Worm (Caenorhabditis elegans) whole organism, mixed stage, embryonic: ENCODE results near the gene F17C11.4.

Experiments used
- elt-1 ChIP-seq: sonication (generic microtip); optimal IDR thresholded peaks from 2 replicates; lab custom pipeline; 2017; ENCODE audit warnings: missing genetic modification characterization, mild to moderate bottlenecking, missing compliant biosample characterization, antibody characterized with exemption, moderate library complexity, borderline replicate concordance; ENCODE audit not compliant: insufficient read depth
- nhr-12 ChIP-seq: fragments of 150-350 bp; optimal IDR thresholded peaks from 2 replicates; lab custom pipeline; 2014; ENCODE audit warnings: missing biosample characterization, missing genetic modification characterization

DNA sequence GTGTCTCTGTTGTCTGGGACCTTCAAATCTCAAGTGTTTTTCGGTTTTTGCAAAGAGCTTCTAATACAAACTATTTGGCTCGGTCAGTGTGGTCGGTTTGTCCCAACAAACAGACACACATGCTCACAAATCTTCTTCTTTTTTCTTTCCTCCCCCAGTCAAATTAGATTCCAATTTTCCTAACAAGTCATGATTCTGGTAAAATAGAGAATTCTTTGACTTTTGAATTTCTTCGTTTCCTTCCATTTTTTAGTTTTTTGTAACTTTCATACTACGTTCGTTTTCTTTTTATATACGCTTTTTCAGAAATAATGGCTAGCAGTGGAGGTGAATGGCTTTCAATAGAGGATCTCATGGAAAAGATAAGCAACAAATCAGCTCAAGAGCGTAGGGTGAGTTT is 47.9 kb upstream of the F17C11.4 start, which contains the start of gene F32D8.15:
- no peak for TF ChIP-seq elt-1 (tag; lab: Kevin White, UChicago)
- no peak for TF ChIP-seq nhr-12 (tag; lab: Kevin White, UChicago)
